Fruit fly (Drosophila melanogaster) whole organism, embryonic: ENCODE data around the gene lectin-33A.

Experiments used
- Adf1 ChIP-seq: fragments of 200-800 bp; sonication (Bioruptor generic); IDR thresholded peaks from 2 replicates; pipeline ENCODE4 v1.3.6; 2022; ENCODE audit warnings: missing biosample characterization, missing genetic modification characterization
- Bgb ChIP-seq: fragments of 200-800 bp; sonication (Bioruptor generic); IDR thresholded peaks from 2 replicates; pipeline ENCODE4 v1.3.6; 2022; ENCODE audit warnings: missing biosample characterization, missing genetic modification characterization; ENCODE audit not compliant: partially characterized antibody
- BtbVII ChIP-seq: fragments of 200-800 bp; sonication (Bioruptor generic); optimal IDR thresholded peaks from 3 replicates; lab custom pipeline; 2017; ENCODE audit warnings: missing biosample characterization, mild to moderate bottlenecking, missing genetic modification characterization
- CG10543 ChIP-seq: fragments of 200-800 bp; sonication (Bioruptor generic); optimal IDR thresholded peaks from 3 replicates; lab custom pipeline; 2017; ENCODE audit warnings: missing biosample characterization, mild to moderate bottlenecking, missing genetic modification characterization, moderate library complexity
- CG11247 ChIP-seq: fragments of 200-800 bp; sonication (Bioruptor generic); IDR thresholded peaks from 2 replicates; pipeline ENCODE4 v1.3.6; 2022; ENCODE audit warnings: missing biosample characterization, missing genetic modification characterization
- CG1233 ChIP-seq: fragments of 200-800 bp; sonication (Bioruptor generic); optimal IDR thresholded peaks from 4 replicates; lab custom pipeline; 2018; ENCODE audit warnings: missing biosample characterization, mild to moderate bottlenecking, missing genetic modification characterization
- CG1647 ChIP-seq: fragments of 200-800 bp; sonication (Bioruptor generic); optimal IDR thresholded peaks from 3 replicates; lab custom pipeline; 2016; ENCODE audit warnings: missing biosample characterization, missing genetic modification characterization
- CG16813 ChIP-seq: fragments of 200-800 bp; sonication (Bioruptor generic); IDR thresholded peaks from 3 replicates; pipeline ENCODE4 v1.3.6; 2022; ENCODE audit warnings: missing biosample characterization, missing genetic modification characterization; ENCODE audit not compliant: partially characterized antibody
- CG17802 ChIP-seq: fragments of 200-800 bp; sonication (Bioruptor generic); optimal IDR thresholded peaks from 2 replicates; lab custom pipeline; 2018; ENCODE audit warnings: missing biosample characterization, mild to moderate bottlenecking, missing genetic modification characterization, moderate library complexity
- CG30020 ChIP-seq: fragments of 200-800 bp; optimal IDR thresholded peaks from 2 replicates; lab custom pipeline; 2019; ENCODE audit warnings: missing biosample characterization, mild to moderate bottlenecking, missing genetic modification characterization, moderate library complexity
- CG30403 ChIP-seq: fragments of 200-800 bp; sonication (Bioruptor generic); optimal IDR thresholded peaks from 3 replicates; lab custom pipeline; 2016; ENCODE audit warnings: missing biosample characterization, missing genetic modification characterization
- CG31224 ChIP-seq: fragments of 200-800 bp; sonication (Bioruptor generic); IDR thresholded peaks from 2 replicates; pipeline ENCODE4 v1.3.6; 2022; ENCODE audit warnings: missing biosample characterization, missing genetic modification characterization
- CG3407 ChIP-seq: fragments of 200-800 bp; sonication (Bioruptor generic); optimal IDR thresholded peaks from 2 replicates; lab custom pipeline; 2018; ENCODE audit warnings: missing biosample characterization, mild to moderate bottlenecking, missing genetic modification characterization
- CG4617 ChIP-seq: fragments of 200-800 bp; sonication (Bioruptor generic); optimal IDR thresholded peaks from 3 replicates; lab custom pipeline; 2016; ENCODE audit warnings: missing biosample characterization, missing genetic modification characterization, borderline replicate concordance
- CG6272 ChIP-seq: fragments of 200-800 bp; sonication (Bioruptor generic); IDR thresholded peaks from 2 replicates; pipeline ENCODE4 v1.3.6; 2022; ENCODE audit warnings: missing biosample characterization, missing genetic modification characterization
- CG6654 ChIP-seq: fragments of 200-800 bp; sonication (Bioruptor generic); optimal IDR thresholded peaks from 2 replicates; lab custom pipeline; 2017; ENCODE audit warnings: missing biosample characterization, mild to moderate bottlenecking, missing genetic modification characterization
- CG7745 ChIP-seq: fragments of 200-800 bp; sonication (Bioruptor generic); optimal IDR thresholded peaks from 2 replicates; lab custom pipeline; 2018; ENCODE audit warnings: missing biosample characterization, mild to moderate bottlenecking, missing genetic modification characterization, moderate library complexity
- CG7987 ChIP-seq: fragments of 200-800 bp; sonication (Bioruptor generic); optimal IDR thresholded peaks from 2 replicates; lab custom pipeline; 2018; ENCODE audit warnings: missing biosample characterization, mild to moderate bottlenecking, missing genetic modification characterization, moderate library complexity
- CG9215 ChIP-seq: fragments of 200-800 bp; sonication (Bioruptor generic); IDR thresholded peaks from 2 replicates; pipeline ENCODE4 v1.3.6; 2022; ENCODE audit warnings: missing biosample characterization, missing genetic modification characterization
- CkIIα-i1 ChIP-seq: fragments of 200-800 bp; sonication (Bioruptor generic); IDR thresholded peaks from 2 replicates; pipeline ENCODE4 v1.3.6; 2022; ENCODE audit warnings: missing biosample characterization, missing genetic modification characterization
- Dek ChIP-seq: fragments of 200-800 bp; sonication (Bioruptor generic); optimal IDR thresholded peaks from 3 replicates; lab custom pipeline; 2019; ENCODE audit warnings: missing biosample characterization, mild to moderate bottlenecking, missing genetic modification characterization, moderate library complexity
- Doc3 ChIP-seq: fragments of 200-800 bp; sonication (Bioruptor generic); IDR thresholded peaks from 3 replicates; pipeline ENCODE4 v1.3.6; 2022; ENCODE audit warnings: missing biosample characterization, missing genetic modification characterization; ENCODE audit not compliant: partially characterized antibody
- E2f1 ChIP-seq: fragments of 200-800 bp; sonication (Bioruptor generic); IDR thresholded peaks from 2 replicates; pipeline ENCODE4 v1.3.6; 2022; ENCODE audit warnings: missing biosample characterization, missing genetic modification characterization
- Hr39 ChIP-seq: fragments of >200 bp; optimal IDR thresholded peaks from 2 replicates; lab custom pipeline; 2017
- Lpt ChIP-seq: fragments of >200 bp; optimal IDR thresholded peaks from 2 replicates; lab custom pipeline; 2018; ENCODE audit warnings: missing biosample characterization, missing genetic modification characterization
- Med ChIP-seq: fragments of 200-800 bp; sonication (Bioruptor generic); peaks from one replicate; lab custom pipeline; 2016; ENCODE audit warnings: missing biosample characterization, missing genetic modification characterization, mild to moderate bottlenecking, inconsistent platforms, moderate library complexity
- Nf-YB ChIP-seq: fragments of 200-800 bp; sonication (Bioruptor generic); optimal IDR thresholded peaks from 3 replicates; lab custom pipeline; 2019; ENCODE audit warnings: missing biosample characterization, mild to moderate bottlenecking, missing genetic modification characterization, moderate library complexity
- Scr ChIP-seq: fragments of 200-800 bp; sonication (Bioruptor generic); IDR thresholded peaks from 2 replicates; pipeline ENCODE4 v1.3.6; 2022; ENCODE audit warnings: missing biosample characterization, missing genetic modification characterization; ENCODE audit not compliant: partially characterized antibody
- Sox100B ChIP-seq: fragments of 200-800 bp; sonication (Bioruptor generic); optimal IDR thresholded peaks from 3 replicates; lab custom pipeline; 2018; ENCODE audit warnings: missing biosample characterization, mild to moderate bottlenecking, missing genetic modification characterization
- Stat92E ChIP-seq, 3 experiments: fragments of >200 bp in 2 of 3; fragments of 200-800 bp in 1 of 3; sonication (Bioruptor generic) in 1 of 3; optimal IDR thresholded peaks; 2 replicates each; lab custom pipeline; 2017 to 2019; ENCODE audit warnings: missing biosample characterization in 3 of 3, missing genetic modification characterization in 3 of 3, mild to moderate bottlenecking in 1 of 3, moderate library complexity in 1 of 3
- az2 ChIP-seq: fragments of 200-800 bp; sonication (Bioruptor generic); optimal IDR thresholded peaks from 3 replicates; lab custom pipeline; 2016; ENCODE audit warnings: missing biosample characterization, missing genetic modification characterization
- br ChIP-seq: fragments of >200 bp; optimal IDR thresholded peaks from 2 replicates; lab custom pipeline; 2017
- corto ChIP-seq: fragments of 200-800 bp; sonication (Bioruptor generic); optimal IDR thresholded peaks from 2 replicates; lab custom pipeline; 2016; ENCODE audit warnings: missing biosample characterization, mild to moderate bottlenecking, missing genetic modification characterization, moderate library complexity
- disco-r ChIP-seq: fragments of 200-800 bp; sonication (Bioruptor generic); optimal IDR thresholded peaks from 2 replicates; lab custom pipeline; 2016; ENCODE audit warnings: missing biosample characterization, missing genetic modification characterization
- dmrt99B ChIP-seq: fragments of 200-800 bp; sonication (Bioruptor generic); optimal IDR thresholded peaks from 2 replicates; lab custom pipeline; 2018; ENCODE audit warnings: missing biosample characterization, mild to moderate bottlenecking, missing genetic modification characterization, moderate library complexity
- emc ChIP-seq: fragments of 200-800 bp; sonication (Bioruptor generic); optimal IDR thresholded peaks from 2 replicates; lab custom pipeline; 2016; ENCODE audit warnings: missing biosample characterization, missing genetic modification characterization
- fd96Cb ChIP-seq: fragments of 200-800 bp; sonication (Bioruptor generic); optimal IDR thresholded peaks from 2 replicates; lab custom pipeline; 2018; ENCODE audit warnings: missing biosample characterization, mild to moderate bottlenecking, missing genetic modification characterization, moderate library complexity
- hth ChIP-seq: fragments of >200 bp; optimal IDR thresholded peaks from 2 replicates; lab custom pipeline; 2017; ENCODE audit warnings: inconsistent platforms
- kah ChIP-seq: fragments of 200-800 bp; sonication (Bioruptor generic); optimal IDR thresholded peaks from 2 replicates; lab custom pipeline; 2018; ENCODE audit warnings: missing biosample characterization, mild to moderate bottlenecking, missing genetic modification characterization
- mam ChIP-seq: fragments of 200-800 bp; sonication (Bioruptor generic); optimal IDR thresholded peaks from 3 replicates; lab custom pipeline; 2016; ENCODE audit warnings: missing biosample characterization, missing genetic modification characterization
- p53 ChIP-seq: fragments of 200-800 bp; sonication (Bioruptor generic); optimal IDR thresholded peaks from 2 replicates; lab custom pipeline; 2016; ENCODE audit warnings: missing biosample characterization, missing genetic modification characterization
- pfk ChIP-seq: fragments of 200-800 bp; sonication (Bioruptor generic); optimal IDR thresholded peaks from 2 replicates; lab custom pipeline; 2018; ENCODE audit warnings: missing biosample characterization, mild to moderate bottlenecking, missing genetic modification characterization, moderate library complexity
- rib ChIP-seq: fragments of 200-800 bp; sonication (Bioruptor generic); IDR thresholded peaks from 2 replicates; pipeline ENCODE4 v1.3.6; 2022; ENCODE audit warnings: missing biosample characterization, missing genetic modification characterization
- sens ChIP-seq: fragments of 200-800 bp; sonication (Bioruptor generic); peaks from one replicate; lab custom pipeline; 2016; ENCODE audit warnings: missing biosample characterization, missing genetic modification characterization
- sisA ChIP-seq: fragments of 200-800 bp; sonication (Bioruptor generic); IDR thresholded peaks from 2 replicates; pipeline ENCODE4 v1.3.6; 2022; ENCODE audit warnings: missing biosample characterization, missing genetic modification characterization
- sr ChIP-seq: fragments of 200-800 bp; sonication (Bioruptor generic); IDR thresholded peaks from 3 replicates; pipeline ENCODE4 v1.3.6; 2022; ENCODE audit warnings: missing biosample characterization, missing genetic modification characterization
- tin ChIP-seq: fragments of 200-800 bp; sonication (Bioruptor generic); optimal IDR thresholded peaks from 3 replicates; lab custom pipeline; 2016; ENCODE audit warnings: missing biosample characterization, missing genetic modification characterization
- trem ChIP-seq: fragments of 200-800 bp; optimal IDR thresholded peaks from 3 replicates; lab custom pipeline; 2019; ENCODE audit warnings: missing biosample characterization, mild to moderate bottlenecking, missing genetic modification characterization, moderate library complexity
- unc-4 ChIP-seq: fragments of 200-800 bp; sonication (Bioruptor generic); IDR thresholded peaks from 2 replicates; pipeline ENCODE4 v1.3.6; 2022; ENCODE audit warnings: missing biosample characterization, missing genetic modification characterization; ENCODE audit not compliant: partially characterized antibody
- usp ChIP-seq: fragments of >200 bp; optimal IDR thresholded peaks from 2 replicates; lab custom pipeline; 2017; ENCODE audit warnings: missing biosample characterization, missing genetic modification characterization
- wdn ChIP-seq: fragments of 200-800 bp; sonication (Bioruptor generic); IDR thresholded peaks from 2 replicates; pipeline ENCODE4 v1.3.6; 2022; ENCODE audit warnings: missing biosample characterization, missing genetic modification characterization
- yki ChIP-seq: fragments of >200 bp; optimal IDR thresholded peaks from 3 replicates; lab custom pipeline; 2018

Gene lectin-33A

DNA sequence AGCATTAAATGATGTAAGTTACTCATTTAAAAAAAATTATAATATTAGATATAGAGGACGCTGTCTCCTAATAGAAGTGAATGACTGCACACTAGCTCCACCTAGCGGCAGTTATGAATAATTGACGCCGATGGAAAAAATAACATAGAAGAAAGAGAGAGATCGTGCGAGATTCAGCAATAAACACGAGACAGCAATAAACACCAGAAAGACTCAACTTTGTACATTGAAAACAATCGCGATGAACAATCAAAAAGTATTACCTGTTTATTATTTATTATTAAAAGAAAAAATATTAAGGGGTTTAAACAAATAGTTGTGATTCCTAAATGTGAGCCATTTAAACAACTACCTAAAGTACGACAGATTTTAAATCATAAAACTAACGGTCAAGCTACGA lies 15.7 kb upstream of the lectin-33A start (continued):
- no peak for TF ChIP-seq Doc3 (GFP tag; lab: Robert Waterston, UW)
- TF ChIP-seq CkIIα-i1 (GFP tag; lab: Robert Waterston, UW), result no peak
- no peak for TF ChIP-seq pfk
- TF ChIP-seq corto (GFP tag; lab: Kevin White, UChicago), result no peak
- no peak for TF ChIP-seq fd96Cb
- no peak for TF ChIP-seq CG6654 (GFP tag; lab: Kevin White, UChicago)
- TF ChIP-seq mam (GFP tag; lab: Kevin White, UChicago), result no peak
- TF ChIP-seq CG16813 (GFP tag; lab: Robert Waterston, UW), result no peak
- peak; percentile 38 for TF ChIP-seq Sox100B (GFP tag; lab: Kevin White, UChicago)
- no peak for TF ChIP-seq CG1647 (GFP tag; lab: Kevin White, UChicago)
- TF ChIP-seq unc-4 (GFP tag; lab: Robert Waterston, UW), result no peak
- no peak for TF ChIP-seq CG6272 (GFP tag; lab: Robert Waterston, UW)
- TF ChIP-seq sr (GFP tag; lab: Robert Waterston, UW), result no peak
- TF ChIP-seq CG30020 (tag; lab: Kevin White, UChicago), result no peak
- TF ChIP-seq Stat92E (GFP tag; optimal IDR thresholded peaks at IDR 0.05; lab: Kevin White, UChicago), result peak in 1 of 3 experiments; percentile 16
- no peak for TF ChIP-seq disco-r (GFP tag; lab: Kevin White, UChicago)
- no peak for TF ChIP-seq Bgb
- TF ChIP-seq Hr39 (lab: Kevin White, UChicago), result no peak
- TF ChIP-seq az2 (GFP tag; lab: Kevin White, UChicago), result no peak
- TF ChIP-seq br (lab: Kevin White, UChicago), result no peak
- no peak for TF ChIP-seq Dek (tag; lab: Kevin White, UChicago)
- no peak for TF ChIP-seq Adf1
- peak; percentile 25; the same call in 1 of the 2 replicates for TF ChIP-seq CG31224 (GFP tag; lab: Robert Waterston, UW)
- TF ChIP-seq CG1233 (GFP tag; lab: Kevin White, UChicago), result peak; percentile 14
- TF ChIP-seq CG7745 (tag; lab: Kevin White, UChicago), result no peak
- TF ChIP-seq hth (lab: Kevin White, UChicago), result no peak
- TF ChIP-seq Med (GFP tag; lab: Kevin White, UChicago), result peak; percentile 75
- no peak for TF ChIP-seq CG10543
- TF ChIP-seq trem (tag; lab: Kevin White, UChicago), result peak; percentile 18
- no peak for TF ChIP-seq wdn
- TF ChIP-seq CG30403 (GFP tag; lab: Kevin White, UChicago), result no peak
- no peak for TF ChIP-seq Scr
- no peak for TF ChIP-seq dmrt99B
- no peak for TF ChIP-seq CG9215 (GFP tag; lab: Robert Waterston, UW)
- no peak for TF ChIP-seq Nf-YB (GFP tag; lab: Kevin White, UChicago)
- no peak for TF ChIP-seq CG17802 (tag; lab: Kevin White, UChicago)
- peak; percentile 56 for TF ChIP-seq CG7987
- TF ChIP-seq usp (GFP tag; lab: Kevin White, UChicago), result no peak
- TF ChIP-seq sens, result peak; percentile 89
- TF ChIP-seq E2f1 (GFP tag; lab: Robert Waterston, UW), result peak; percentile 39; the same call in 1 of the 2 replicates
- no peak for TF ChIP-seq Lpt (GFP tag; lab: Kevin White, UChicago)
- TF ChIP-seq emc (GFP tag; lab: Kevin White, UChicago), result no peak
- TF ChIP-seq CG3407 (GFP tag; lab: Kevin White, UChicago), result no peak
- TF ChIP-seq CG4617 (GFP tag; lab: Kevin White, UChicago), result no peak
- TF ChIP-seq rib (GFP tag; lab: Robert Waterston, UW), result no peak
- no peak for TF ChIP-seq sisA (GFP tag; lab: Robert Waterston, UW)
- no peak for TF ChIP-seq CG11247 (GFP tag; lab: Robert Waterston, UW)
- TF ChIP-seq kah (GFP tag; lab: Kevin White, UChicago), result no peak
- peak; percentile 51 for TF ChIP-seq tin
- no peak for TF ChIP-seq p53 (GFP tag; lab: Kevin White, UChicago)
- no peak for TF ChIP-seq BtbVII
- TF ChIP-seq yki, result no peak
